Fruit fly (Drosophila melanogaster): ENCODE results near the gene CG13082.
A peak's percentile ranks its signal among the peaks of the same experiment; 100 is the strongest.

Gene CG13082

dm6 chr2L:19537779-19538456, at the start of gene CG13082 (continued):
- TF ChIP-seq disco-r (GFP tag; optimal IDR thresholded peaks at IDR 0.05) (no peak), CG15269 (tag; optimal IDR thresholded peaks at IDR 0.05) (no peak), unpg (GFP tag; optimal IDR thresholded peaks at IDR 0.05) (peak; percentile 63), CG31365 (tag; optimal IDR thresholded peaks at IDR 0.05) (no peak), CG17361 (GFP tag; IDR thresholded peaks at IDR 0.05) (peak; percentile 77), odd (GFP tag; optimal IDR thresholded peaks at IDR 0.05) (no peak), fd102C (GFP tag; optimal IDR thresholded peaks at IDR 0.05) (no peak), wek (GFP tag; optimal IDR thresholded peaks at IDR 0.05) (no peak), zen2 (GFP tag; IDR thresholded peaks at IDR 0.05; ENCODE audit: partially characterized antibody) (no peak), Dp (GFP tag; optimal IDR thresholded peaks at IDR 0.05) (no peak), B-H2 (GFP tag; optimal IDR thresholded peaks at IDR 0.05) (no peak), CG32767 (GFP tag; IDR thresholded peaks at IDR 0.05) (0 out of 2 replicates have a peak, but pooled peaks have one; percentile 16), Hsf (GFP tag; optimal IDR thresholded peaks at IDR 0.05) (peak; percentile 51), toy (GFP tag; IDR thresholded peaks at IDR 0.05) (no peak), CG17359 (tag; optimal IDR thresholded peaks at IDR 0.05) (peak; percentile 11), ewg (GFP tag; optimal IDR thresholded peaks at IDR 0.05) (peak; percentile 52), CG6683 (GFP tag; optimal IDR thresholded peaks at IDR 0.05) (no peak), Gsc (GFP tag; IDR thresholded peaks at IDR 0.05) (no peak), TFAM (GFP tag; optimal IDR thresholded peaks at IDR 0.05) (no peak), CG34224 (GFP tag; IDR thresholded peaks at IDR 0.05; ENCODE audit: partially characterized antibody) (no peak), ttk (GFP tag; IDR thresholded peaks at IDR 0.05) (no peak), CG2202 (tag; optimal IDR thresholded peaks at IDR 0.05) (peak; percentile 58), dmrt11E (tag; optimal IDR thresholded peaks at IDR 0.05) (peak; percentile 74), Rx (GFP tag; IDR thresholded peaks at IDR 0.05) (no peak), Lim3 (GFP tag; IDR thresholded peaks at IDR 0.05) (no peak), CG8388 (GFP tag; optimal IDR thresholded peaks at IDR 0.05) (peak; percentile 69), grau (tag; optimal IDR thresholded peaks at IDR 0.05) (peak; percentile 57), CG33557 (GFP tag; optimal IDR thresholded peaks at IDR 0.05) (peak; percentile 57), ftz-f1 (GFP tag; optimal IDR thresholded peaks at IDR 0.05) (no peak), Tbp (GFP tag; optimal IDR thresholded peaks at IDR 0.05) (no peak), tio (GFP tag; optimal IDR thresholded peaks at IDR 0.05) (peak; percentile 19), CG8478 (optimal IDR thresholded peaks at IDR 0.05) (no peak), Jarid2 (GFP tag; optimal IDR thresholded peaks at IDR 0.05) (peak; percentile 20), CG12744 (GFP tag; optimal IDR thresholded peaks at IDR 0.05) (no peak), Camta (GFP tag; optimal IDR thresholded peaks at IDR 0.05) (peak; percentile 50)

dm6 chr2L:19489997-19490461, 48.2 kb upstream of the CG13082 start, which contains the start of the genes CG10194 and CG18094:
CG10194 (minus strand) TSS chr2L:19490104.
CG18094 (plus strand) TSS chr2L:19490262.
- TF ChIP-seq CG11696 (GFP tag; IDR thresholded peaks at IDR 0.05) (no peak), D19B (GFP tag; optimal IDR thresholded peaks at IDR 0.05) (peak; percentile 99), HHEX (GFP tag; optimal IDR thresholded peaks at IDR 0.05) (peak; percentile 28), CG34376 (GFP tag; optimal IDR thresholded peaks at IDR 0.05) (peak; percentile 34), seq (GFP tag; IDR thresholded peaks at IDR 0.05) (peak; percentile 55; the same call in 1 of the 2 replicates), chif (GFP tag; optimal IDR thresholded peaks at IDR 0.05) (no peak), sisA (GFP tag; IDR thresholded peaks at IDR 0.05) (no peak), Ssrp (tag; optimal IDR thresholded peaks at IDR 0.05) (no peak), CG6854 (GFP tag; optimal IDR thresholded peaks at IDR 0.05) (no peak), CG10209 (GFP tag; optimal IDR thresholded peaks at IDR 0.05) (peak; percentile 29), btn (GFP tag; optimal IDR thresholded peaks at IDR 0.05) (no peak), sr (GFP tag; IDR thresholded peaks at IDR 0.05) (no peak), esg (GFP tag; conservative IDR thresholded peaks at IDR 0.05) (0 out of 2 replicates have a peak, but pooled peaks have one; percentile 32), CG7372 (GFP tag; IDR thresholded peaks at IDR 0.05) (no peak), twi (tag; optimal IDR thresholded peaks at IDR 0.05) (no peak), Lim3 (GFP tag; IDR thresholded peaks at IDR 0.05) (no peak), Deaf1 (tag; optimal IDR thresholded peaks at IDR 0.05) (no peak), Gug (GFP tag; IDR thresholded peaks at IDR 0.05) (no peak)
